Worm (Caenorhabditis elegans): ENCODE data around the gene rnp-7.
A peak's percentile ranks its signal among the peaks of the same experiment; 100 is the strongest.

DNA sequence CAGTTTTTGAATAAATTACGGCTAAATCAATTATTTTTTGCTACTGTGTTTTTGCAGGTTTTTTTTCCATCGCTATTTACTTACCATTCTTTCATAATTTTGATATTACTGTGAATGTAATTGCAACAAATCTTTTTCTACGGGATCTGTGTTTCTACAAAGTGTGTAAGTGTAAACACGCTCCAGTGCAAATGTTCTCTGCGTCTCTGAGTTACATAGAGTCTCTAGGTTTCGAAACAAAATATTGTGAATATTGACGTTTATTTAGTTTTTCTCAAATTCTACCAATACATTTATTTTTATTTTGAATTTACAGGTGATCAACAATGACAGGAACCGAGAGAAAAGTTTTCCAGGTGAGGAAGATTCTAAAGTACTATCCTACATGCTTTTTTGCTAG lies 23.1 kb upstream of the rnp-7 start, which contains the start of gene yju-2:
- TF ChIP-seq blmp-1 (tag; optimal IDR thresholded peaks at IDR 0.05) (peak; percentile 63), lsy-2 (tag; optimal IDR thresholded peaks at IDR 0.05) (peak; percentile 64 to 90), skn-1 (tag; optimal IDR thresholded peaks at IDR 0.05) (peak; percentile 59), fkh-10 (GFP tag; optimal IDR thresholded peaks at IDR 0.05) (no peak), mdl-1 (tag; optimal IDR thresholded peaks at IDR 0.05) (no peak), elt-3 (tag; optimal IDR thresholded peaks at IDR 0.05) (peak in 1 of 6 experiments; percentile 47), nhr-11 (tag; optimal IDR thresholded peaks at IDR 0.05) (no peak), dsc-1 (tag; optimal IDR thresholded peaks at IDR 0.05) (no peak), nhr-76 (tag; optimal IDR thresholded peaks at IDR 0.05) (no peak), mep-1 (tag; optimal IDR thresholded peaks at IDR 0.05) (peak; percentile 47), sptf-1 (tag; optimal IDR thresholded peaks at IDR 0.05) (no peak)
